Worm (Caenorhabditis elegans) whole organism, young adult: ENCODE measurements around the gene str-20.

Source experiments
- B0019.2 ChIP-seq: fragments of 200-800 bp; sonication (Bioruptor generic); conservative IDR thresholded peaks from 2 replicates; pipeline ENCODE4 v1.3.6; 2022; ENCODE audit warnings: missing genetic modification reagents, missing genetic modification characterization, missing compliant biosample characterization
- B0035.1 ChIP-seq: sonication (generic microtip); optimal IDR thresholded peaks from 2 replicates; lab custom pipeline; 2016; ENCODE audit warnings: missing genetic modification characterization, mild to moderate bottlenecking, missing compliant biosample characterization, missing genotype, missing genetic modification reagents
- B0336.3 ChIP-seq: fragments of 200-800 bp; sonication (Bioruptor generic); IDR thresholded peaks from 2 replicates; pipeline ENCODE4 v1.3.6; 2022; ENCODE audit warnings: missing genetic modification characterization, missing compliant biosample characterization
- C17E4.6 ChIP-seq: fragments of 200-800 bp; sonication (Bioruptor generic); IDR thresholded peaks from 2 replicates; pipeline ENCODE4 v1.3.6; 2022; ENCODE audit warnings: missing genetic modification reagents, missing genetic modification characterization, missing compliant biosample characterization
- F22D6.2 ChIP-seq: sonication (generic microtip); optimal IDR thresholded peaks from 2 replicates; lab custom pipeline; 2016; ENCODE audit warnings: mild to moderate bottlenecking, missing genetic modification characterization, missing compliant biosample characterization
- F23B12.7 ChIP-seq: sonication (generic microtip); optimal IDR thresholded peaks from 2 replicates; lab custom pipeline; 2017; ENCODE audit warnings: missing genetic modification characterization, mild to moderate bottlenecking, missing compliant biosample characterization, antibody characterized with exemption, moderate library complexity; ENCODE audit not compliant: insufficient read depth
- F52B5.7 ChIP-seq: sonication (generic microtip); optimal IDR thresholded peaks from 2 replicates; lab custom pipeline; 2016; ENCODE audit warnings: mild to moderate bottlenecking, missing genetic modification characterization, missing compliant biosample characterization
- T26A5.8 ChIP-seq: sonication (generic microtip); optimal IDR thresholded peaks from 2 replicates; lab custom pipeline; 2016; ENCODE audit warnings: missing genetic modification characterization, missing compliant biosample characterization
- Y53G8AR.9 ChIP-seq: fragments of 200-800 bp; sonication (Bioruptor generic); conservative IDR thresholded peaks from 2 replicates; pipeline ENCODE4 v1.3.6; 2022; ENCODE audit warnings: missing genetic modification reagents, missing genetic modification characterization, missing compliant biosample characterization
- ZK185.1 ChIP-seq: sonication (generic microtip); optimal IDR thresholded peaks from 2 replicates; lab custom pipeline; 2016; ENCODE audit warnings: mild to moderate bottlenecking, missing genetic modification characterization, missing compliant biosample characterization; ENCODE audit not compliant: poor library complexity, severe bottlenecking
- atf-7 ChIP-seq: sonication (generic microtip); optimal IDR thresholded peaks from 2 replicates; lab custom pipeline; 2017; ENCODE audit warnings: mild to moderate bottlenecking, missing genetic modification characterization, missing compliant biosample characterization
- cebp-1 ChIP-seq, 2 experiments: fragments of 200-800 bp in 1 of 2; sonication (Bioruptor generic) in 1 of 2; sonication (generic microtip) in 1 of 2; IDR thresholded peaks in 1 of 2; optimal IDR thresholded peaks in 1 of 2; 2 replicates each; pipeline versions ENCODE4 v1.3.6 to Lab custom; 2017 to 2022; ENCODE audit warnings: missing compliant biosample characterization in 2 of 2, missing genetic modification characterization in 2 of 2, mild to moderate bottlenecking in 1 of 2, missing genetic modification reagents in 1 of 2, moderate library complexity in 1 of 2
- cebp-2 ChIP-seq: fragments of 200-800 bp; sonication (Bioruptor generic); IDR thresholded peaks from 2 replicates; pipeline ENCODE4 v1.3.6; 2022; ENCODE audit warnings: missing genetic modification characterization, missing compliant biosample characterization
- ceh-40 ChIP-seq: fragments of 200-800 bp; sonication (Bioruptor generic); IDR thresholded peaks from 2 replicates; pipeline ENCODE4 v1.3.6; 2022; ENCODE audit warnings: missing genetic modification characterization, missing compliant biosample characterization
- ceh-58 ChIP-seq: fragments of 200-800 bp; sonication (Bioruptor generic); IDR thresholded peaks from 2 replicates; pipeline ENCODE4 v1.3.6; 2022; ENCODE audit warnings: missing genetic modification characterization, missing compliant biosample characterization
- ceh-91 ChIP-seq: fragments of 200-800 bp; sonication (Bioruptor generic); IDR thresholded peaks from 2 replicates; pipeline ENCODE4 v1.3.6; 2022; ENCODE audit warnings: missing genetic modification reagents, missing genetic modification characterization, missing compliant biosample characterization
- him-1 ChIP-seq: sonication (generic microtip); optimal IDR thresholded peaks from 2 replicates; lab custom pipeline; 2016; ENCODE audit warnings: missing genotype, missing genetic modification reagents, missing genetic modification characterization, missing compliant biosample characterization
- hmg-1.2 ChIP-seq: fragments of 200-800 bp; sonication (Bioruptor generic); IDR thresholded peaks from 2 replicates; pipeline ENCODE4 v1.3.6; 2022; ENCODE audit warnings: missing genetic modification reagents, missing genetic modification characterization, missing compliant biosample characterization
- lin-35 ChIP-seq, 3 experiments: fragments of 150-350 bp in 2 of 3; sonication (generic microtip) in 1 of 3; optimal IDR thresholded peaks; 2 replicates each; lab custom pipeline; 2014 to 2018; ENCODE audit warnings: missing biosample characterization in 3 of 3, missing genetic modification characterization in 3 of 3, missing genetic modification reagents in 3 of 3
- lin-40 ChIP-seq: sonication (generic microtip); optimal IDR thresholded peaks from 2 replicates; lab custom pipeline; 2016; ENCODE audit warnings: missing genetic modification characterization, mild to moderate bottlenecking, missing compliant biosample characterization, missing genotype, missing genetic modification reagents
- lsy-27 ChIP-seq: sonication (generic microtip); optimal IDR thresholded peaks from 2 replicates; lab custom pipeline; 2017; ENCODE audit warnings: missing genetic modification characterization, mild to moderate bottlenecking, missing compliant biosample characterization, antibody characterized with exemption, missing genotype, borderline replicate concordance; ENCODE audit not compliant: insufficient read depth
- madf-3 ChIP-seq: fragments of 200-800 bp; sonication (Bioruptor generic); IDR thresholded peaks from 2 replicates; pipeline ENCODE4 v1.3.6; 2022; ENCODE audit warnings: missing genetic modification reagents, missing genetic modification characterization, missing compliant biosample characterization
- nfya-1 ChIP-seq: sonication (generic microtip); optimal IDR thresholded peaks from 2 replicates; lab custom pipeline; 2017; ENCODE audit warnings: antibody characterized with exemption, missing compliant biosample characterization, missing genetic modification characterization, borderline replicate concordance; ENCODE audit not compliant: insufficient read depth
- nhr-120 ChIP-seq: fragments of 200-800 bp; sonication (Bioruptor generic); IDR thresholded peaks from 2 replicates; pipeline ENCODE4 v1.3.6; 2022; ENCODE audit warnings: missing genetic modification characterization, missing compliant biosample characterization
- nhr-27 ChIP-seq: fragments of 200-800 bp; sonication (Bioruptor generic); optimal IDR thresholded peaks from 2 replicates; lab custom pipeline; 2018; ENCODE audit warnings: mild to moderate bottlenecking, missing genetic modification characterization, moderate library complexity, missing compliant biosample characterization
- nhr-80 ChIP-seq: sonication (generic microtip); optimal IDR thresholded peaks from 2 replicates; lab custom pipeline; 2016; ENCODE audit warnings: missing genetic modification characterization, missing compliant biosample characterization
- nhr-90 ChIP-seq: sonication (generic microtip); optimal IDR thresholded peaks from 2 replicates; lab custom pipeline; 2016; ENCODE audit warnings: missing genotype, mild to moderate bottlenecking, missing genetic modification characterization, missing compliant biosample characterization
- sdz-38 ChIP-seq: sonication (generic microtip); optimal IDR thresholded peaks from 2 replicates; lab custom pipeline; 2016; ENCODE audit warnings: missing genotype, missing genetic modification characterization, missing compliant biosample characterization
- snpc-1.1 ChIP-seq: sonication (generic microtip); optimal IDR thresholded peaks from 2 replicates; lab custom pipeline; 2017; ENCODE audit warnings: missing genetic modification characterization, mild to moderate bottlenecking, missing compliant biosample characterization, antibody characterized with exemption, moderate library complexity, missing genotype, missing genetic modification reagents; ENCODE audit not compliant: insufficient read depth
- snpc-1.3 ChIP-seq: sonication (generic microtip); optimal IDR thresholded peaks from 2 replicates; lab custom pipeline; 2017; ENCODE audit warnings: missing genetic modification characterization, mild to moderate bottlenecking, missing compliant biosample characterization, antibody characterized with exemption, moderate library complexity, missing genotype, missing genetic modification reagents; ENCODE audit not compliant: insufficient read depth
- unc-130 ChIP-seq: sonication (generic microtip); optimal IDR thresholded peaks from 2 replicates; lab custom pipeline; 2016; ENCODE audit warnings: missing genetic modification reagents, missing genetic modification characterization, missing compliant biosample characterization
- unc-62 ChIP-seq: fragments of 150-350 bp; optimal IDR thresholded peaks from 2 replicates; lab custom pipeline; 2014; ENCODE audit warnings: missing biosample characterization, missing genetic modification reagents, missing genetic modification characterization

str-20 gene

ce11 chrV:774875-775359, 18.6 kb downstream of the str-20 start, which contains the start of gene srbc-58 (continued):
- TF ChIP-seq T26A5.8 (tag; lab: Kevin White, UChicago), result peak; percentile 2
- no peak for TF ChIP-seq cebp-1 (GFP tag; IDR thresholded peaks at IDR 0.05; lab: Robert Waterston, UW)
- TF ChIP-seq cebp-1 (tag; optimal IDR thresholded peaks at IDR 0.05; lab: Kevin White, UChicago), result peak; percentile 30
- TF ChIP-seq snpc-1.1 (tag; lab: Kevin White, UChicago), result no peak
- TF ChIP-seq, all 124 proteins: peak for 26

ce11 chrV:777285-777684, 21.0 kb downstream of the str-20 start, which contains the start of gene R09E12.9:
Gene R09E12.9 (plus strand): TSS chrV:777600.
- TF ChIP-seq atf-7, result no peak
- peak; percentile 52; the same call in 1 of the 2 replicates for TF ChIP-seq hmg-1.2 (GFP tag; lab: Robert Waterston, UW)
- TF ChIP-seq ceh-58 (GFP tag; lab: Robert Waterston, UW), result no peak
- no peak for TF ChIP-seq nhr-90 (tag; lab: Kevin White, UChicago)
- no peak for TF ChIP-seq cebp-2 (GFP tag; lab: Robert Waterston, UW)
- TF ChIP-seq Y53G8AR.9 (GFP tag; lab: Robert Waterston, UW), result no peak
- peak; percentile 3 for TF ChIP-seq nhr-80 (tag; lab: Kevin White, UChicago)
- no peak for TF ChIP-seq B0019.2 (GFP tag; lab: Robert Waterston, UW)
- no peak for TF ChIP-seq B0035.1 (tag; lab: Kevin White, UChicago)
- TF ChIP-seq lin-40 (tag; lab: Kevin White, UChicago), result no peak

ce11 chrV:778339-778738, 22.1 kb downstream of the str-20 start, which contains the start of gene srbc-59:
Gene srbc-59 (plus strand): TSS chrV:778639.
- TF ChIP-seq nfya-1 (tag; lab: Kevin White, UChicago) (no peak), F22D6.2 (tag; lab: Kevin White, UChicago) (no peak), C17E4.6 (GFP tag; lab: Robert Waterston, UW) (no peak)

ce11 chrV:779999-780398, 23.7 kb downstream of the str-20 start, which contains the start of gene srbc-60:
Gene srbc-60 (plus strand): TSS chrV:780299.
- no peak for TF ChIP-seq lin-35 (GFP tag; optimal IDR thresholded peaks at IDR 0.05; lab: Kevin White, UChicago)
- TF ChIP-seq snpc-1.1 (tag; lab: Kevin White, UChicago), result no peak
- no peak for TF ChIP-seq nhr-27 (tag; lab: Kevin White, UChicago)
- TF ChIP-seq madf-3 (GFP tag; lab: Robert Waterston, UW), result no peak
- TF ChIP-seq him-1 (tag; lab: Kevin White, UChicago), result no peak
- TF ChIP-seq B0336.3 (GFP tag; lab: Robert Waterston, UW), result no peak
- TF ChIP-seq ceh-40 (GFP tag; lab: Robert Waterston, UW), result no peak
- no peak for TF ChIP-seq snpc-1.3
- no peak for TF ChIP-seq sdz-38 (tag; lab: Kevin White, UChicago)
- no peak for TF ChIP-seq F23B12.7 (tag; lab: Kevin White, UChicago)
- TF ChIP-seq unc-130 (GFP tag; lab: Kevin White, UChicago), result no peak
- no peak for TF ChIP-seq unc-62 (GFP tag; lab: Kevin White, UChicago)
- no peak for TF ChIP-seq lsy-27 (tag; lab: Kevin White, UChicago)
- TF ChIP-seq nhr-90 (tag; lab: Kevin White, UChicago), result no peak
- no peak for TF ChIP-seq ceh-91 (GFP tag; lab: Robert Waterston, UW)
- no peak for TF ChIP-seq F52B5.7
- no peak for TF ChIP-seq nhr-120 (GFP tag; lab: Robert Waterston, UW)
- TF ChIP-seq ZK185.1 (tag; lab: Kevin White, UChicago), result no peak
